Worm (Caenorhabditis elegans) whole organism, L4 larva: ENCODE results near the gene C26D10.7.

Experiments used
- D1046.2 ChIP-seq: fragments of 200-800 bp; sonication (Bioruptor generic); IDR thresholded peaks from 2 replicates; pipeline ENCODE4 v1.3.6; 2022; ENCODE audit warnings: missing genetic modification characterization, missing compliant biosample characterization
- F26F4.8 ChIP-seq: fragments of 200-800 bp; sonication (Bioruptor generic); conservative IDR thresholded peaks from 2 replicates; pipeline ENCODE4 v1.3.6; 2022; ENCODE audit warnings: missing genetic modification characterization, missing compliant biosample characterization
- F37D6.2 ChIP-seq: sonication (generic microtip); optimal IDR thresholded peaks from 2 replicates; lab custom pipeline; 2016; ENCODE audit warnings: mild to moderate bottlenecking, missing genetic modification characterization, missing compliant biosample characterization
- F44E2.7 ChIP-seq: fragments of 200-800 bp; sonication (Bioruptor generic); IDR thresholded peaks from 2 replicates; pipeline ENCODE4 v2.1.2; 2022; ENCODE audit warnings: missing genetic modification characterization, missing compliant biosample characterization
- R02D3.7 ChIP-seq: fragments of 150-350 bp; sonication (generic microtip); optimal IDR thresholded peaks from 3 replicates; lab custom pipeline; 2014; ENCODE audit warnings: missing biosample characterization, missing genetic modification characterization
- Y75B8A.6 ChIP-seq: fragments of 200-800 bp; sonication (Bioruptor generic); IDR thresholded peaks from 2 replicates; pipeline ENCODE4 v1.3.6; 2022; ENCODE audit warnings: missing genetic modification reagents, missing genetic modification characterization, missing compliant biosample characterization
- ZK337.2 ChIP-seq: fragments of 200-800 bp; sonication (Bioruptor generic); IDR thresholded peaks from 2 replicates; pipeline ENCODE4 v1.3.6; 2022; ENCODE audit warnings: missing genetic modification reagents, missing genetic modification characterization, missing compliant biosample characterization
- aha-1 ChIP-seq: fragments of 150-350 bp; peaks from one replicate; lab custom pipeline; 2014; ENCODE audit warnings: missing biosample characterization, missing genetic modification characterization
- arid-1 ChIP-seq: fragments of 200-800 bp; sonication (Bioruptor generic); conservative IDR thresholded peaks from 2 replicates; pipeline ENCODE4 v1.3.6; 2022; ENCODE audit warnings: missing genetic modification reagents, missing genetic modification characterization, missing compliant biosample characterization
- attf-4 ChIP-seq: sonication (generic microtip); optimal IDR thresholded peaks from 3 replicates; lab custom pipeline; 2017; ENCODE audit warnings: missing biosample characterization, missing genetic modification characterization
- ceh-32 ChIP-seq: sonication (generic microtip); optimal IDR thresholded peaks from 2 replicates; lab custom pipeline; 2016; ENCODE audit warnings: mild to moderate bottlenecking, missing genetic modification characterization, missing compliant biosample characterization; ENCODE audit not compliant: poor library complexity
- ceh-82 ChIP-seq: sonication (generic microtip); optimal IDR thresholded peaks from 2 replicates; lab custom pipeline; 2017; ENCODE audit warnings: missing biosample characterization, missing genetic modification characterization
- daf-19 ChIP-seq: fragments of 200-800 bp; sonication (Bioruptor generic); conservative IDR thresholded peaks from 2 replicates; pipeline ENCODE4 v1.3.6; 2022; ENCODE audit warnings: missing genetic modification characterization, missing compliant biosample characterization
- daf-8 ChIP-seq: fragments of 200-800 bp; sonication (Bioruptor generic); IDR thresholded peaks from 2 replicates; pipeline ENCODE4 v1.3.6; 2022; ENCODE audit warnings: missing genetic modification characterization, missing compliant biosample characterization
- dmd-6 ChIP-seq: fragments of 200-800 bp; sonication (Bioruptor generic); IDR thresholded peaks from 2 replicates; pipeline ENCODE4 v1.3.6; 2022; ENCODE audit warnings: missing genetic modification reagents, missing genetic modification characterization, missing compliant biosample characterization
- dpl-1 ChIP-seq: fragments of 150-350 bp; optimal IDR thresholded peaks from 2 replicates; lab custom pipeline; 2014; ENCODE audit warnings: missing biosample characterization, missing genetic modification reagents, missing genetic modification characterization
- dve-1 ChIP-seq: sonication (generic microtip); optimal IDR thresholded peaks from 2 replicates; lab custom pipeline; 2017; ENCODE audit warnings: antibody characterized with exemption, mild to moderate bottlenecking, missing genetic modification characterization, missing compliant biosample characterization; ENCODE audit not compliant: insufficient read depth
- egl-27 ChIP-seq: sonication (generic microtip); optimal IDR thresholded peaks from 3 replicates; lab custom pipeline; 2017; ENCODE audit warnings: missing biosample characterization, missing genetic modification reagents, missing genetic modification characterization
- egl-43 ChIP-seq: fragments of 200-800 bp; sonication (Bioruptor generic); IDR thresholded peaks from 2 replicates; pipeline ENCODE4 v1.3.6; 2022; ENCODE audit warnings: missing genetic modification reagents, missing genetic modification characterization, missing compliant biosample characterization
- fkh-10 ChIP-seq: fragments of 150-350 bp; optimal IDR thresholded peaks from 2 replicates; lab custom pipeline; 2014; ENCODE audit warnings: missing biosample characterization, missing genetic modification reagents, missing genetic modification characterization
- fos-1 ChIP-seq: fragments of 150-350 bp; optimal IDR thresholded peaks from 2 replicates; lab custom pipeline; 2014; ENCODE audit warnings: missing biosample characterization, missing genetic modification characterization
- gei-8 ChIP-seq: fragments of 200-800 bp; sonication (Bioruptor generic); optimal IDR thresholded peaks from 2 replicates; lab custom pipeline; 2018; ENCODE audit warnings: mild to moderate bottlenecking, missing genetic modification characterization, missing compliant biosample characterization
- hif-1 ChIP-seq, 2 experiments: sonication (generic microtip); optimal IDR thresholded peaks; 2 replicates each; lab custom pipeline; 2016 to 2017; ENCODE audit warnings: missing compliant biosample characterization in 2 of 2, missing genetic modification characterization in 2 of 2, missing genetic modification reagents in 2 of 2, missing genotype in 2 of 2, mild to moderate bottlenecking in 1 of 2
- hlh-11 ChIP-seq: fragments of 200-800 bp; sonication (Bioruptor generic); optimal IDR thresholded peaks from 2 replicates; lab custom pipeline; 2018; ENCODE audit warnings: mild to moderate bottlenecking, missing genetic modification characterization, missing compliant biosample characterization
- hmg-1.1 ChIP-seq: fragments of 200-800 bp; sonication (Bioruptor generic); IDR thresholded peaks from 2 replicates; pipeline ENCODE4 v1.3.6; 2022; ENCODE audit warnings: missing genetic modification reagents, missing genetic modification characterization, missing compliant biosample characterization
- jun-1 ChIP-seq: fragments of 150-350 bp; optimal IDR thresholded peaks from 2 replicates; lab custom pipeline; 2014; ENCODE audit warnings: missing biosample characterization, missing genetic modification reagents, missing genetic modification characterization
- lin-13 ChIP-seq: fragments of 150-350 bp; optimal IDR thresholded peaks from 2 replicates; lab custom pipeline; 2014; ENCODE audit warnings: missing biosample characterization, missing genetic modification reagents, missing genetic modification characterization
- lin-15B ChIP-seq: fragments of 150-350 bp; sonication (generic microtip); optimal IDR thresholded peaks from 3 replicates; lab custom pipeline; 2014; ENCODE audit warnings: missing biosample characterization, missing genetic modification characterization
- lin-29 ChIP-seq: fragments of 200-800 bp; sonication (Bioruptor generic); IDR thresholded peaks from 2 replicates; pipeline ENCODE4 v1.3.6; 2022; ENCODE audit warnings: missing genetic modification reagents, missing genetic modification characterization, missing compliant biosample characterization
- lin-38 ChIP-seq: fragments of 200-800 bp; sonication (Bioruptor generic); IDR thresholded peaks from 2 replicates; pipeline ENCODE4 v1.3.6; 2022; ENCODE audit warnings: missing genetic modification reagents, missing genetic modification characterization, missing compliant biosample characterization
- madf-9 ChIP-seq: fragments of 200-800 bp; sonication (Bioruptor generic); conservative IDR thresholded peaks from 2 replicates; pipeline ENCODE4 v1.3.6; 2022; ENCODE audit warnings: missing genetic modification reagents, missing genetic modification characterization, missing compliant biosample characterization
- mes-2 ChIP-seq: sonication (generic microtip); optimal IDR thresholded peaks from 2 replicates; lab custom pipeline; 2016; ENCODE audit warnings: missing genotype, mild to moderate bottlenecking, missing genetic modification characterization, missing compliant biosample characterization; ENCODE audit not compliant: poor library complexity, severe bottlenecking
- nhr-102 ChIP-seq: sonication (generic microtip); optimal IDR thresholded peaks from 2 replicates; lab custom pipeline; 2016; ENCODE audit warnings: mild to moderate bottlenecking, missing genetic modification characterization, moderate library complexity, missing compliant biosample characterization
- nhr-25 ChIP-seq: sonication (generic microtip); optimal IDR thresholded peaks from 2 replicates; lab custom pipeline; 2017; ENCODE audit warnings: missing genetic modification characterization, mild to moderate bottlenecking, missing compliant biosample characterization, antibody characterized with exemption, moderate library complexity, borderline replicate concordance; ENCODE audit not compliant: insufficient read depth
- nhr-41 ChIP-seq: fragments of 200-800 bp; sonication (Bioruptor generic); IDR thresholded peaks from 2 replicates; pipeline ENCODE4 v1.3.6; 2022; ENCODE audit warnings: missing genetic modification reagents, missing genetic modification characterization, missing compliant biosample characterization
- nhr-42 ChIP-seq: fragments of 200-800 bp; sonication (Bioruptor generic); IDR thresholded peaks from 2 replicates; pipeline ENCODE4 v1.3.6; 2022; ENCODE audit warnings: missing genetic modification characterization, missing compliant biosample characterization
- pha-4 ChIP-seq, 2 experiments: fragments of 150-350 bp in 1 of 2; fragments of 200-800 bp in 1 of 2; sonication (Bioruptor generic) in 1 of 2; IDR thresholded peaks in 1 of 2; optimal IDR thresholded peaks in 1 of 2; 2 replicates each; pipeline versions ENCODE4 v1.3.6 to Lab custom; 2014 to 2022; ENCODE audit warnings: missing genetic modification characterization in 2 of 2, missing genetic modification reagents in 2 of 2, missing biosample characterization in 1 of 2, missing compliant biosample characterization in 1 of 2
- rbr-2 ChIP-seq: sonication (generic microtip); optimal IDR thresholded peaks from 2 replicates; lab custom pipeline; 2016; ENCODE audit warnings: missing genotype, missing genetic modification characterization, missing compliant biosample characterization
- saeg-2 ChIP-seq: fragments of 200-800 bp; sonication (Bioruptor generic); IDR thresholded peaks from 2 replicates; pipeline ENCODE4 v1.3.6; 2022; ENCODE audit warnings: missing genetic modification reagents, missing genetic modification characterization, missing compliant biosample characterization
- sdz-12 ChIP-seq: fragments of 200-800 bp; sonication (Bioruptor generic); optimal IDR thresholded peaks from 2 replicates; lab custom pipeline; 2018; ENCODE audit warnings: mild to moderate bottlenecking, missing genetic modification characterization, missing compliant biosample characterization
- spr-1 ChIP-seq: sonication (generic microtip); optimal IDR thresholded peaks from 2 replicates; lab custom pipeline; 2016; ENCODE audit warnings: mild to moderate bottlenecking, missing genetic modification characterization, missing compliant biosample characterization
- spr-3 ChIP-seq: fragments of 200-800 bp; sonication (Bioruptor generic); optimal IDR thresholded peaks from 2 replicates; lab custom pipeline; 2018; ENCODE audit warnings: mild to moderate bottlenecking, missing genetic modification characterization, missing compliant biosample characterization
- tag-97 ChIP-seq: fragments of 200-800 bp; sonication (Bioruptor generic); IDR thresholded peaks from 2 replicates; pipeline ENCODE4 v1.3.6; 2022; ENCODE audit warnings: missing genetic modification characterization, missing compliant biosample characterization
- tra-1 ChIP-seq: fragments of 200-800 bp; sonication (Bioruptor generic); IDR thresholded peaks from 2 replicates; pipeline ENCODE4 v1.3.6; 2022; ENCODE audit warnings: missing genetic modification reagents, missing genetic modification characterization, missing compliant biosample characterization
- unc-130 ChIP-seq: sonication (generic microtip); optimal IDR thresholded peaks from 2 replicates; lab custom pipeline; 2016; ENCODE audit warnings: missing genetic modification reagents, missing genetic modification characterization, missing compliant biosample characterization
- unc-39 ChIP-seq: sonication (generic microtip); optimal IDR thresholded peaks from 2 replicates; lab custom pipeline; 2017; ENCODE audit warnings: missing biosample characterization, missing genetic modification characterization
- vab-7 ChIP-seq: fragments of 200-800 bp; sonication (Bioruptor generic); IDR thresholded peaks from 2 replicates; pipeline ENCODE4 v1.3.6; 2022; ENCODE audit warnings: missing genetic modification reagents, missing genetic modification characterization, missing compliant biosample characterization
- zag-1 ChIP-seq: fragments of 150-350 bp; optimal IDR thresholded peaks from 2 replicates; lab custom pipeline; 2014; ENCODE audit warnings: missing biosample characterization, missing genetic modification characterization
- zfp-2 ChIP-seq: sonication (generic microtip); optimal IDR thresholded peaks from 2 replicates; lab custom pipeline; 2016; ENCODE audit warnings: mild to moderate bottlenecking, missing genetic modification characterization, missing compliant biosample characterization
- zip-2 ChIP-seq: fragments of 150-350 bp; optimal IDR thresholded peaks from 2 replicates; lab custom pipeline; 2014; ENCODE audit warnings: missing biosample characterization, missing genetic modification characterization

C26D10.7 gene

DNA sequence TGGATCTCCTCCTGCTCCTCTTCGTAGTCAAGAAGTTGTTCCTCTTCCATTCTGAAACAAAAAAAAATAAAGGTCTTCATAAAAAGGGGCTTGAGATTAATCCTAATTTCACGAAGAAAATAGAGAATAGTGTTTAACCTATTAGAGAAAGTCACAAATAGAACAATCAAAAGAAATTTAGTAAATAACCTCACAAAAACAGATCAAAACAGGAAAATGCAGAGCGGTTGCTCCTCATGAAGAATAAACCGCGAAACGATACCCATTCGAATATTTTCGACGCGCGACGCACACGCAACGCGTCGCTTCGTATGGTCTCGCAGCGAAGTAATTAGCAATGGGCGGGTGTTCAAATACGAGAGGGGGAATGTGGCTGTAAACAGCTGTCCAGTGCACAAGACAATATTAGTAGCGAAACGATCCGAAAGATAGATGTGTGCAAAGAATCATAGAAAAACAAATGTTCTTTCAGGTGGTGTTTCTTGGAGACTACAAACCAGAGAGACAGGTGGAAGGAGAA is 4.9 kb upstream of the C26D10.7 start, which contains the start of gene hel-1 (continued):
- TF ChIP-seq zag-1 (tag; lab: Kevin White, UChicago), result no peak
- TF ChIP-seq vab-7 (GFP tag; lab: Robert Waterston, UW), result peak; percentile 81
- no peak for TF ChIP-seq F44E2.7 (GFP tag; lab: Robert Waterston, UW)
- no peak for TF ChIP-seq nhr-42 (GFP tag; lab: Robert Waterston, UW)
- TF ChIP-seq attf-4, result no peak
- no peak for TF ChIP-seq D1046.2 (GFP tag; lab: Robert Waterston, UW)
- TF ChIP-seq fkh-10 (GFP tag; lab: Kevin White, UChicago), result no peak
- TF ChIP-seq egl-27 (tag; lab: Kevin White, UChicago), result no peak
- TF ChIP-seq jun-1 (tag; lab: Kevin White, UChicago), result no peak
- TF ChIP-seq ceh-32, result no peak
- TF ChIP-seq egl-43, result peak; percentile 39; the same call in 1 of the 2 replicates
- peak; percentile 98 for TF ChIP-seq aha-1
- no peak for TF ChIP-seq tra-1 (GFP tag; lab: Robert Waterston, UW)
- TF ChIP-seq gei-8 (GFP tag; lab: Kevin White, UChicago), result no peak
- no peak for TF ChIP-seq spr-3 (GFP tag; lab: Kevin White, UChicago)
- TF ChIP-seq lin-29 (GFP tag; lab: Robert Waterston, UW), result no peak
- TF ChIP-seq arid-1 (GFP tag; lab: Robert Waterston, UW), result no peak
- TF ChIP-seq unc-130 (GFP tag; lab: Kevin White, UChicago), result peak; percentile 60
- no peak for TF ChIP-seq zip-2
- TF ChIP-seq dve-1 (tag; lab: Kevin White, UChicago), result peak; percentile 68
- no peak for TF ChIP-seq fos-1 (tag; lab: Kevin White, UChicago)
- peak; percentile 63 for TF ChIP-seq rbr-2 (tag; lab: Kevin White, UChicago)
- peak; percentile 69 for TF ChIP-seq hmg-1.1 (GFP tag; lab: Robert Waterston, UW)
- no peak for TF ChIP-seq lin-15B (tag; lab: Kevin White, UChicago)
- no peak for TF ChIP-seq nhr-102
- TF ChIP-seq madf-9 (GFP tag; lab: Robert Waterston, UW), result no peak
- TF ChIP-seq lin-13, result peak; percentile 70
- TF ChIP-seq F37D6.2 (tag; lab: Kevin White, UChicago), result no peak
- TF ChIP-seq mes-2 (tag; lab: Kevin White, UChicago), result peak; percentile 87
- TF ChIP-seq dmd-6 (GFP tag; lab: Robert Waterston, UW), result peak; percentile 41; the same call in 1 of the 2 replicates
- peak; percentile 30 for TF ChIP-seq nhr-25 (tag; lab: Kevin White, UChicago)
- TF ChIP-seq R02D3.7, result no peak
- TF ChIP-seq zfp-2 (tag; lab: Kevin White, UChicago), result peak; percentile 2
- no peak for TF ChIP-seq lin-38 (GFP tag; lab: Robert Waterston, UW)
- no peak for TF ChIP-seq ceh-82 (tag; lab: Kevin White, UChicago)
- TF ChIP-seq F26F4.8 (GFP tag; lab: Robert Waterston, UW), result no peak
- no peak for TF ChIP-seq Y75B8A.6
- no peak for TF ChIP-seq spr-1
- no peak for TF ChIP-seq pha-4 (GFP tag; IDR thresholded peaks at IDR 0.05; lab: Robert Waterston, UW)
- TF ChIP-seq pha-4 (tag; optimal IDR thresholded peaks at IDR 0.05; lab: Kevin White, UChicago), result no peak
- TF ChIP-seq daf-8 (GFP tag; lab: Robert Waterston, UW), result no peak
- no peak for TF ChIP-seq nhr-41
- peak; percentile 91 for TF ChIP-seq dpl-1 (GFP tag; lab: Kevin White, UChicago)
- no peak for TF ChIP-seq unc-39 (tag; lab: Kevin White, UChicago)
- TF ChIP-seq daf-19 (GFP tag; lab: Robert Waterston, UW), result no peak
- TF ChIP-seq hif-1 (tag; optimal IDR thresholded peaks at IDR 0.05; lab: Kevin White, UChicago), result peak in 1 of 2 experiments; percentile 65
- no peak for TF ChIP-seq sdz-12 (GFP tag; lab: Kevin White, UChicago)
- TF ChIP-seq hlh-11 (tag; lab: Kevin White, UChicago), result peak; percentile 82
- TF ChIP-seq tag-97 (GFP tag; lab: Robert Waterston, UW), result no peak
- no peak for TF ChIP-seq saeg-2 (GFP tag; lab: Robert Waterston, UW)
- no peak for TF ChIP-seq ZK337.2 (GFP tag; lab: Robert Waterston, UW)
